Fruit fly (Drosophila melanogaster) whole organism: ENCODE data around the gene MED31.

ENCODE experiments used
- EcR ChIP-seq, 2 experiments: fragments of >200 bp; optimal IDR thresholded peaks; 2 replicates each; lab custom pipeline; 2017; ENCODE audit warnings: missing biosample characterization in 2 of 2, missing genetic modification characterization in 2 of 2, missing genetic modification reagents in 2 of 2
- pan ChIP-seq: fragments of >200 bp; optimal IDR thresholded peaks from 2 replicates; lab custom pipeline; 2017

DNA sequence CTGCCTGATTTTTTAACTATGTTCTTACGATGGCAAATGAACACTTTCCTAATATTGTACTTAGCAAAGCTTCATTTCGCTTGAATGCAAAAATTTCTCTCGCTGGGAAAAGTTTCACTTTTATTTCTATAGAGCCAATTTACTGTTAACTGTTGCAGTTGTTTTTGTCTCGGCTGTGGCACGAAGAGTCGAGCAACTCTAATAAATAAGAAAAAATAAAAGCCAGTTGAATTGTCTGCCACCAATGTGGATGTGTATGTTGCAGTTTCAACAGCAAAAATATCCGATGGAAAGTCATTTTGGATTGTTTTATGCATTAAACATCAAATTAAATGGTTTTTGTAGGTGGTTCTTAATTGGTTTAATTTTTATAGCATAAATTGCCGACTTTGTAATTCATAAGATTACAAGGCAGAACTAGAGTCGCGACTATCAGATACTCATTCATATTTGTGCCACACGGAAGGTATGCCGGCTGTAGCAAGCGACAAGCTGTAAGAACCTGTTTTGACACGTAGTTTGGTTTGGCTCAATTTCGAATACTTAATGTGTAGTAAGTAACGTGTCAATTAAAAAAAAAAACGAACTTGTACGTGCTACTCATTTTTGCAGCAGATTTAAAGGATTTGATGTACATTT, 24.4 kb downstream of the MED31 start:
- no peak for TF ChIP-seq pan (lab: Kevin White, UChicago)
- TF ChIP-seq EcR (GFP tag; optimal IDR thresholded peaks at IDR 0.05; lab: Kevin White, UChicago), result no peak
